Worm (Caenorhabditis elegans) whole organism, L1 larva: ENCODE data around the gene Y41D4B.4.
A peak's percentile ranks its signal among the peaks of the same experiment; 100 is the strongest.

Experiments used
- C04F5.9 ChIP-seq: sonication (generic microtip); optimal IDR thresholded peaks from 2 replicates; lab custom pipeline; 2016; ENCODE audit warnings: missing genetic modification characterization, missing compliant biosample characterization
- C16A3.4 ChIP-seq: fragments of 150-350 bp; optimal IDR thresholded peaks from 2 replicates; lab custom pipeline; 2014; ENCODE audit warnings: missing biosample characterization, missing genetic modification characterization
- C34B4.2 ChIP-seq: sonication (generic microtip); optimal IDR thresholded peaks from 2 replicates; lab custom pipeline; 2017; ENCODE audit warnings: mild to moderate bottlenecking, missing genetic modification characterization, missing compliant biosample characterization
- F16B12.6 ChIP-seq: fragments of 150-350 bp; optimal IDR thresholded peaks from 2 replicates; lab custom pipeline; 2014; ENCODE audit warnings: missing biosample characterization, missing genetic modification characterization
- alr-1 ChIP-seq: fragments of 200-800 bp; sonication (Bioruptor generic); optimal IDR thresholded peaks from 2 replicates; lab custom pipeline; 2018; ENCODE audit warnings: borderline replicate concordance, mild to moderate bottlenecking, missing genetic modification characterization, missing compliant biosample characterization
- blmp-1 ChIP-seq: fragments of 150-350 bp; optimal IDR thresholded peaks from 2 replicates; lab custom pipeline; 2014; ENCODE audit warnings: missing biosample characterization, missing genetic modification characterization
- ceh-8 ChIP-seq: fragments of 200-800 bp; sonication (Bioruptor generic); optimal IDR thresholded peaks from 2 replicates; lab custom pipeline; 2018; ENCODE audit warnings: mild to moderate bottlenecking, missing genetic modification characterization, moderate library complexity, missing compliant biosample characterization
- ceh-90 ChIP-seq: sonication (generic microtip); optimal IDR thresholded peaks from 2 replicates; lab custom pipeline; 2016; ENCODE audit warnings: missing genetic modification characterization, missing compliant biosample characterization
- ces-1 ChIP-seq: fragments of 150-350 bp; optimal IDR thresholded peaks from 2 replicates; lab custom pipeline; 2014; ENCODE audit warnings: missing biosample characterization, missing genetic modification reagents, missing genetic modification characterization
- efl-1 ChIP-seq, 4 experiments: fragments of 150-350 bp; optimal IDR thresholded peaks in 3 of 4; peaks in 1 of 4; 1 replicate in 1 of 4; 2 replicates in 3 of 4; lab custom pipeline; 2014; ENCODE audit warnings: missing biosample characterization in 2 of 4, missing genetic modification characterization in 2 of 4, missing genetic modification reagents in 2 of 4
- efl-3 ChIP-seq: fragments of 200-800 bp; sonication (Bioruptor generic); optimal IDR thresholded peaks from 2 replicates; lab custom pipeline; 2018; ENCODE audit warnings: mild to moderate bottlenecking, missing genetic modification characterization, missing compliant biosample characterization
- egl-13 ChIP-seq: sonication (generic microtip); optimal IDR thresholded peaks from 2 replicates; lab custom pipeline; 2016; ENCODE audit warnings: missing genotype, missing genetic modification reagents, missing genetic modification characterization, missing compliant biosample characterization
- egl-27 ChIP-seq, 2 experiments: fragments of 150-350 bp in 1 of 2; sonication (generic microtip); optimal IDR thresholded peaks; 3 replicates each; lab custom pipeline; 2017 to 2018; ENCODE audit warnings: missing biosample characterization in 2 of 2, missing genetic modification characterization in 2 of 2, missing genetic modification reagents in 2 of 2
- elt-2 ChIP-seq: sonication (generic microtip); optimal IDR thresholded peaks from 2 replicates; lab custom pipeline; 2016; ENCODE audit warnings: missing genetic modification characterization, mild to moderate bottlenecking, inconsistent platforms, missing compliant biosample characterization, missing genetic modification reagents
- elt-3 ChIP-seq, 6 experiments: fragments of 150-350 bp in 1 of 6; sonication (generic microtip); optimal IDR thresholded peaks; 2 replicates each; lab custom pipeline; 2017 to 2018; ENCODE audit warnings: missing biosample characterization in 6 of 6, missing genetic modification characterization in 6 of 6, inconsistent platforms in 1 of 6
- ets-5 ChIP-seq: fragments of 200-800 bp; sonication (Bioruptor generic); IDR thresholded peaks from 2 replicates; pipeline ENCODE4 v1.3.6; 2022; ENCODE audit warnings: missing genetic modification characterization, missing compliant biosample characterization
- fkh-10 ChIP-seq: sonication (generic microtip); optimal IDR thresholded peaks from 2 replicates; lab custom pipeline; 2017; ENCODE audit warnings: missing biosample characterization, missing genetic modification reagents, missing genetic modification characterization
- fkh-8 ChIP-seq: sonication (generic microtip); optimal IDR thresholded peaks from 2 replicates; lab custom pipeline; 2016; ENCODE audit warnings: mild to moderate bottlenecking, missing genetic modification characterization, missing compliant biosample characterization
- grh-1 ChIP-seq: fragments of 200-800 bp; sonication (Bioruptor generic); IDR thresholded peaks from 2 replicates; pipeline ENCODE4 v1.3.6; 2022; ENCODE audit warnings: missing genetic modification reagents, missing genetic modification characterization, missing compliant biosample characterization
- hlh-17 ChIP-seq: fragments of 200-800 bp; sonication (Bioruptor generic); optimal IDR thresholded peaks from 2 replicates; lab custom pipeline; 2018; ENCODE audit warnings: missing genetic modification characterization, mild to moderate bottlenecking, missing compliant biosample characterization, moderate library complexity, borderline replicate concordance
- hlh-4 ChIP-seq: sonication (generic microtip); optimal IDR thresholded peaks from 2 replicates; lab custom pipeline; 2016; ENCODE audit warnings: mild to moderate bottlenecking, missing genetic modification characterization, missing compliant biosample characterization
- irx-1 ChIP-seq: sonication (generic microtip); optimal IDR thresholded peaks from 2 replicates; lab custom pipeline; 2016; ENCODE audit warnings: missing genetic modification characterization, missing compliant biosample characterization
- isw-1 ChIP-seq: fragments of 200-800 bp; sonication (Bioruptor generic); IDR thresholded peaks from 2 replicates; pipeline ENCODE4 v1.3.6; 2022; ENCODE audit warnings: missing genetic modification characterization, missing compliant biosample characterization
- jun-1 ChIP-seq: fragments of 150-350 bp; optimal IDR thresholded peaks from 2 replicates; lab custom pipeline; 2014; ENCODE audit warnings: missing biosample characterization, missing genetic modification reagents, missing genetic modification characterization
- lin-14 ChIP-seq: fragments of 200-800 bp; sonication (Bioruptor generic); optimal IDR thresholded peaks from 2 replicates; lab custom pipeline; 2018; ENCODE audit warnings: mild to moderate bottlenecking, missing genetic modification characterization, moderate library complexity, missing compliant biosample characterization
- lin-15B ChIP-seq: fragments of 150-350 bp; sonication (generic microtip); optimal IDR thresholded peaks from 3 replicates; lab custom pipeline; 2014; ENCODE audit warnings: missing biosample characterization, missing genetic modification characterization
- lin-39 ChIP-seq: fragments of 150-350 bp; optimal IDR thresholded peaks from 2 replicates; lab custom pipeline; 2014; ENCODE audit warnings: missing biosample characterization, missing genetic modification reagents, missing genetic modification characterization
- lsy-2 ChIP-seq, 2 experiments: fragments of 150-350 bp; optimal IDR thresholded peaks; 2 replicates each; lab custom pipeline; 2014; ENCODE audit warnings: missing biosample characterization in 2 of 2, missing genetic modification characterization in 2 of 2
- mdl-1 ChIP-seq, 2 experiments: fragments of 150-350 bp; optimal IDR thresholded peaks; 2 replicates each; lab custom pipeline; 2014 to 2017; ENCODE audit warnings: missing biosample characterization in 2 of 2, missing genetic modification characterization in 2 of 2, inconsistent platforms in 1 of 2
- mef-2 ChIP-seq: fragments of 150-350 bp; optimal IDR thresholded peaks from 2 replicates; lab custom pipeline; 2014; ENCODE audit warnings: missing biosample characterization, missing genetic modification characterization
- mep-1 ChIP-seq: fragments of 150-350 bp; optimal IDR thresholded peaks from 2 replicates; lab custom pipeline; 2014; ENCODE audit warnings: missing biosample characterization, missing genetic modification characterization
- nhr-11 ChIP-seq: fragments of 150-350 bp; optimal IDR thresholded peaks from 2 replicates; lab custom pipeline; 2014; ENCODE audit warnings: missing biosample characterization, missing genetic modification characterization
- nhr-19 ChIP-seq: fragments of 200-800 bp; sonication (Bioruptor generic); conservative IDR thresholded peaks from 2 replicates; pipeline ENCODE4 v1.3.6; 2022; ENCODE audit warnings: missing genetic modification characterization, missing compliant biosample characterization
- nhr-237 ChIP-seq: fragments of 150-350 bp; optimal IDR thresholded peaks from 2 replicates; lab custom pipeline; 2014; ENCODE audit warnings: missing biosample characterization, missing genetic modification characterization
- nhr-76 ChIP-seq: sonication (generic microtip); optimal IDR thresholded peaks from 2 replicates; lab custom pipeline; 2017; ENCODE audit warnings: missing biosample characterization, missing genetic modification characterization
- nhr-77 ChIP-seq: fragments of 150-350 bp; optimal IDR thresholded peaks from 2 replicates; lab custom pipeline; 2014; ENCODE audit warnings: missing biosample characterization, missing genetic modification characterization
- nhr-90 ChIP-seq: sonication (generic microtip); optimal IDR thresholded peaks from 2 replicates; lab custom pipeline; 2016; ENCODE audit warnings: mild to moderate bottlenecking, missing genetic modification characterization, missing compliant biosample characterization; ENCODE audit not compliant: poor library complexity
- pag-3 ChIP-seq: sonication (generic microtip); optimal IDR thresholded peaks from 2 replicates; lab custom pipeline; 2017; ENCODE audit warnings: missing genetic modification characterization, mild to moderate bottlenecking, missing compliant biosample characterization, antibody characterized with exemption, borderline replicate concordance; ENCODE audit not compliant: insufficient read depth
- pax-3 ChIP-seq: fragments of 200-800 bp; sonication (Bioruptor generic); optimal IDR thresholded peaks from 2 replicates; lab custom pipeline; 2018; ENCODE audit warnings: mild to moderate bottlenecking, missing genetic modification characterization, moderate library complexity, missing compliant biosample characterization
- pqm-1 ChIP-seq: sonication (generic microtip); optimal IDR thresholded peaks from 3 replicates; lab custom pipeline; 2017; ENCODE audit warnings: missing biosample characterization, missing genetic modification characterization
- rnt-1 ChIP-seq: sonication (generic microtip); optimal IDR thresholded peaks from 2 replicates; lab custom pipeline; 2016; ENCODE audit warnings: mild to moderate bottlenecking, missing genetic modification characterization, moderate library complexity, missing compliant biosample characterization
- snpc-4 ChIP-seq: fragments of 150-350 bp; optimal IDR thresholded peaks from 2 replicates; lab custom pipeline; 2014; ENCODE audit warnings: missing biosample characterization, missing genetic modification characterization
- snu-23 ChIP-seq: sonication (generic microtip); optimal IDR thresholded peaks from 2 replicates; lab custom pipeline; 2016; ENCODE audit warnings: missing genetic modification characterization, missing compliant biosample characterization
- sptf-1 ChIP-seq: fragments of 150-350 bp; optimal IDR thresholded peaks from 2 replicates; lab custom pipeline; 2014; ENCODE audit warnings: missing biosample characterization, missing genetic modification characterization
- swsn-7 ChIP-seq: sonication (generic microtip); optimal IDR thresholded peaks from 2 replicates; lab custom pipeline; 2016; ENCODE audit warnings: missing genetic modification characterization, missing compliant biosample characterization
- tbx-2 ChIP-seq: sonication (generic microtip); optimal IDR thresholded peaks from 2 replicates; lab custom pipeline; 2016; ENCODE audit warnings: missing genetic modification characterization, missing compliant biosample characterization
- tlp-1 ChIP-seq: fragments of 150-350 bp; optimal IDR thresholded peaks from 2 replicates; lab custom pipeline; 2014; ENCODE audit warnings: missing biosample characterization, missing genetic modification characterization
- unc-130 ChIP-seq: fragments of 150-350 bp; optimal IDR thresholded peaks from 2 replicates; lab custom pipeline; 2017; ENCODE audit warnings: missing biosample characterization, missing genetic modification characterization, inconsistent platforms
- xbp-1 ChIP-seq: sonication (generic microtip); optimal IDR thresholded peaks from 2 replicates; lab custom pipeline; 2016; ENCODE audit warnings: missing genetic modification characterization, missing compliant biosample characterization
- zip-4 ChIP-seq: fragments of 200-800 bp; sonication (Bioruptor generic); optimal IDR thresholded peaks from 2 replicates; lab custom pipeline; 2018; ENCODE audit warnings: mild to moderate bottlenecking, missing genetic modification characterization, moderate library complexity, missing compliant biosample characterization
- ztf-4 ChIP-seq: fragments of 150-350 bp; optimal IDR thresholded peaks from 2 replicates; lab custom pipeline; 2014; ENCODE audit warnings: missing biosample characterization, missing genetic modification characterization

The Y41D4B.4 gene

DNA sequence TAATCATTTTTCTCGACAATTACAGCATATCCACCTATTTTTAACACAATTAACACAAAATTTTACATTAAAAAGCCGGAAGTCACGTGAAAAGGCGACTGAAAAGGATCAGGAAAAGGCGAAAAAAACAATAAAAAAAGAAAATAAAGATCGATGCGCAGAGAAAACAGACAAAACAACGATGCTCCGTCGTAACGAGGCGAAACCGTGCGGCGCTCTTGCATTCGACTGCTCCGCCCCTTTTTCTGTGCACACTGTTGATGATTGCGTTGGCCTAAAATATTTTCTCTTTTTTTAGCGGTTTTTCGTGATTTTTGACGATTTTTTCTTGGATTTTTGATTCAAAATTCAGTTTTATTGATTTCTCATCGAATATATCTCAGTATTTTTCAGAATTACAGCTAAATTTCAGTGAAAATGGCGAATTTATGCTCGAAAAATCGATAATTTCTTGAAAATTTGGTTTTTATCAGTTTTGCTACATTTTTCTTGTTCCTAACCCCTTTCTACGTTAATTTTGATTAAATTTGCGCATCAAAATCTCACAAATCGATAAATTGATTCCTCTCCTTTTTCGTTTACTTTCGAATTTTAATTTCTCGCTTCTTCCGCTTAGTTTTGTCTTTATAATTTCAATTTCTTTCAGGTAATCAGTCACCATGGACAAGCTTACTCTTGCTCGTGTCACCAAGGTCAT, 717 bp upstream of the Y41D4B.4 start, which contains the start of gene rps-28:
Gene rps-28 (plus strand): TSS at position 647 of the 697 bp plus-strand sequence.
- TF ChIP-seq blmp-1 (peak; percentile 84), fkh-8 (tag; lab: Kevin White, UChicago) (peak; percentile 99), egl-13 (tag; lab: Kevin White, UChicago) (peak; percentile 90), jun-1 (peak; percentile 92), elt-3 (tag; optimal IDR thresholded peaks at IDR 0.05; lab: Kevin White, UChicago) (peak; percentile 70 to 99 (median 94)), nhr-11 (tag; lab: Kevin White, UChicago) (peak; percentile 83), tlp-1 (tag; lab: Kevin White, UChicago) (no peak), alr-1 (tag; lab: Kevin White, UChicago) (no peak), lin-15B (tag; lab: Kevin White, UChicago) (peak; percentile 95), ets-5 (GFP tag; lab: Robert Waterston, UW) (no peak), sptf-1 (tag; lab: Kevin White, UChicago) (no peak), tbx-2 (tag; lab: Kevin White, UChicago) (peak; percentile 96), nhr-237 (tag; lab: Kevin White, UChicago) (peak; percentile 93), hlh-17 (GFP tag; lab: Kevin White, UChicago) (no peak), snu-23 (GFP tag; lab: Kevin White, UChicago) (peak; percentile 99), lin-39 (tag; lab: Kevin White, UChicago) (peak; percentile 89), ztf-4 (tag; lab: Kevin White, UChicago) (peak; percentile 96), mep-1 (peak; percentile 98), efl-3 (GFP tag; lab: Kevin White, UChicago) (no peak), zip-4 (GFP tag; lab: Kevin White, UChicago) (peak; percentile 82), nhr-90 (tag; lab: Kevin White, UChicago) (peak; percentile 98), nhr-77 (tag; lab: Kevin White, UChicago) (peak; percentile 98), C16A3.4 (peak; percentile 99), ces-1 (GFP tag; lab: Kevin White, UChicago) (peak; percentile 83), C04F5.9 (peak; percentile 90), pqm-1 (peak; percentile 39), efl-1 (optimal IDR thresholded peaks at IDR 0.05; lab: Kevin White, UChicago) (peak; percentile 92 to 95), efl-1 (GFP tag; optimal IDR thresholded peaks at IDR 0.05 in 1 of 2; lab: Kevin White, UChicago) (peak; percentile 87 to 98), rnt-1 (tag; lab: Kevin White, UChicago) (peak; percentile 97), nhr-76 (tag; lab: Kevin White, UChicago) (no peak), swsn-7 (tag; lab: Kevin White, UChicago) (peak; percentile 98), grh-1 (GFP tag; lab: Robert Waterston, UW) (peak; percentile 92), isw-1 (peak; percentile 97), egl-27 (tag; optimal IDR thresholded peaks at IDR 0.05; lab: Kevin White, UChicago) (peak; percentile 89 to 92), F16B12.6 (tag; lab: Kevin White, UChicago) (peak; percentile 73), fkh-10 (GFP tag; lab: Kevin White, UChicago) (peak; percentile 96), pax-3 (tag; lab: Kevin White, UChicago) (peak; percentile 96), hlh-4 (tag; lab: Kevin White, UChicago) (no peak), ceh-90 (tag; lab: Kevin White, UChicago) (peak; percentile 66), lsy-2 (tag; optimal IDR thresholded peaks at IDR 0.05; lab: Kevin White, UChicago) (peak; percentile 96 to 97), lin-14 (peak; percentile 98), unc-130 (peak; percentile 99), nhr-19 (peak; percentile 96), elt-2 (tag; lab: Kevin White, UChicago) (peak; percentile 74), pag-3 (tag; lab: Kevin White, UChicago) (no peak), ceh-8 (GFP tag; lab: Kevin White, UChicago) (peak; percentile 94), irx-1 (peak; percentile 88), C34B4.2 (tag; lab: Kevin White, UChicago) (peak; percentile 39), mef-2 (tag; lab: Kevin White, UChicago) (peak; percentile 44), mdl-1 (tag; optimal IDR thresholded peaks at IDR 0.05; lab: Kevin White, UChicago) (peak in 1 of 2 experiments; percentile 95), snpc-4 (tag; lab: Kevin White, UChicago) (peak; percentile 92), xbp-1 (peak; percentile 97)
